Worm (Caenorhabditis elegans): Measurements from ENCODE around the gene ZC404.16.

Gene ZC404.16

DNA sequence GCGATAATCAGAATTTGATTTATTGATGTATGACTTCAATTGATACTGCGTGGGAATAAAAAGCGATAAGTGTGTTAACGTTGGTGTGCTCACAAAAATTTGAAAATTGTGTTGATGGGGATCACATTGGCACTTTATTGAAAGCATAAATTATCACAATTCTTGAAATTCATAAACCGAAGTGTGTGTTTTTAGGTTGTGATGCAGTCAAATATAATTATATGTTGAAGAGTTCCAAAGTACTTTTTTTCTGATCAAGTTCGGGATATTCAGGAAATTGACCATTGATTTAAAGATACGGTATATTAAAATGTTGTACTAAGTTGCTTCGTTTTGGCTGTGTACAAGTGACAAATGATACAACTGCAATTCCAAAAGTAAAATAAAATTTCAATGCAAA is 2.1 kb upstream of the ZC404.16 start, which contains the start of gene srh-28:
Gene srh-28, minus strand, starts transcription at position 101 of the 400 bp plus-strand sequence.
- TF ChIP-seq saeg-2 (GFP tag; IDR thresholded peaks at IDR 0.05) (no peak), F10B5.3 (tag; optimal IDR thresholded peaks at IDR 0.05) (no peak), unc-62 (GFP tag; optimal IDR thresholded peaks at IDR 0.05 in 1 of 2) (peak in 1 of 2 experiments; percentile 22), unc-62 (tag; optimal IDR thresholded peaks at IDR 0.05) (no peak), ztf-11 (tag; optimal IDR thresholded peaks at IDR 0.05) (no peak), ZK337.2 (GFP tag; IDR thresholded peaks at IDR 0.05) (no peak)

DNA sequence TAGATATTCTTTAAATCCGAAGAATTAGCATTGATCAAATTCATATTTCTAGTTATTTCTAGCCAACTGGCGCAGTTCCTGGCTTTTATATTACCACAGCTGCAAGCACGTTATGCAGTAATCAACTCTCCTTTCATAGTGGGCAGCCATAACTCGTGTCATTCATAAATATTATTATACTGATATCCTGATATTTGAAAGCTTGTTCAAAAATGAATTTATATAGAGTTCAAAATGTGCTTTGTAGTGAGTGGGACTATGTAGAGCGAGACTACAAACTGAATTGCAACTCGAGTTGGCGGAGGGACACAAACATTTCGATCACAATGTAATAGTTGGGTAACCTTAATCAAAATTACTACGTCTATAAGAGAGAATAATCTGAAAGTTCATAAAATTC is 2.0 kb downstream of the ZC404.16 start, which contains the start of gene srh-30:
Gene srh-30, minus strand, starts transcription at position 101 of the 400 bp plus-strand sequence.
- TF ChIP-seq zag-1 (tag; optimal IDR thresholded peaks at IDR 0.05) (no peak), madf-9 (GFP tag; conservative IDR thresholded peaks at IDR 0.05) (no peak), hif-1 (tag; optimal IDR thresholded peaks at IDR 0.05) (no peak)

DNA sequence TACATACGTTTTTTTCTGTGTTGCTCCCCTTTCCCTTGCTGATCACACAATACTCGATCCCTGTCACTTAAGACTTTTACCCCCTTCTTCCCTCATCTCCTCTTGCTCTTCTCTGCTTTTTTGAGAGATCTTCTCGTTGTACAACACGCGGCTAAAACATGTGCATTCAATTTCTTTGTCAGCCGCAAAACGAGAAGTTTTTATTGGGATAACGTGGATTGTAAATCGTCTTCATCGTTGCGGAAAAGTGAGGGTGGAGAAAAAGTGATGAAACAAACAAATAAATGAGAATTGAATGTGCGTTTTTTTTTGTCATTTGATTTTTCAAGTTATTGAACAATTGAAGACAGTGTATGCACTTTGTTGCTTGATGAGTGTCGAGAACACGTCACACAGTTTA is 4.2 kb downstream of the ZC404.16 start:
- TF ChIP-seq unc-39 (tag; optimal IDR thresholded peaks at IDR 0.05), result no peak
- TF ChIP-seq rbr-2 (tag; optimal IDR thresholded peaks at IDR 0.05), result no peak
- TF ChIP-seq unc-62 (GFP tag; optimal IDR thresholded peaks at IDR 0.05 in 1 of 2), result no peak
- TF ChIP-seq unc-62 (tag; optimal IDR thresholded peaks at IDR 0.05), result no peak

DNA sequence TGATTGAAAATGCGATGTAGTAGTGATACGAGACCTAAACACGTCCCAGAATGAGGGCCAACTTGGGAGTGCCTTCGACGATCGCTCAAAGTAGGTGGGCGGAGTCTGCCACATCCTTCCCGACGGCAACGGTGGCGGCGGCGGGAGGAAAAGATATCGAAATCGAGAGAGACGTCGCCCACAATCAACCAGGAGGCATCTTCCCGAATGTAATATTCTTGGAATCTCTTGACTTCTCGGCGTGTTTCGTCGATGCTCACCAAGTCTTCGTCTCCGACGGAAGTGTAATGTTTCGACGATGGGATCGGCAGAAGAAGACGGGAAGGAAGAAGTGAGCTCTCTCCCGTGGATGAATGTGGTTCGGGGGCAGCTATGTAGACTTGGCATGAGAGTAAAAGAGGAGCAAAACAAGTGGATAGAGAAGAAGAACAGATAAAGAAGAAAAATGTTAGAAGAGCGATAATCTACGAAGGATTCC is 5.1 kb downstream of the ZC404.16 start, which contains the start of the genes T25F10.1 and clik-1:
Gene T25F10.1, plus strand, starts transcription at position 51 of the 478 bp plus-strand sequence.
Gene clik-1, minus strand, starts transcription at position 281 of the 478 bp plus-strand sequence.
- TF ChIP-seq jun-1 (tag; optimal IDR thresholded peaks at IDR 0.05) (no peak), hlh-11 (tag; optimal IDR thresholded peaks at IDR 0.05) (peak; percentile 42), nhr-11 (tag; optimal IDR thresholded peaks at IDR 0.05) (peak; percentile 53), mxl-3 (GFP tag; optimal IDR thresholded peaks at IDR 0.05) (peak; percentile 42), mdl-1 (tag; optimal IDR thresholded peaks at IDR 0.05) (no peak), spr-1 (tag; optimal IDR thresholded peaks at IDR 0.05) (no peak), D1046.2 (GFP tag; IDR thresholded peaks at IDR 0.05) (no peak), aha-1 (tag) (peak; percentile 40), daf-16 (GFP tag; optimal IDR thresholded peaks at IDR 0.05) (peak in 1 of 2 experiments; percentile 81), daf-16 (tag; optimal IDR thresholded peaks at IDR 0.05) (no peak)

DNA sequence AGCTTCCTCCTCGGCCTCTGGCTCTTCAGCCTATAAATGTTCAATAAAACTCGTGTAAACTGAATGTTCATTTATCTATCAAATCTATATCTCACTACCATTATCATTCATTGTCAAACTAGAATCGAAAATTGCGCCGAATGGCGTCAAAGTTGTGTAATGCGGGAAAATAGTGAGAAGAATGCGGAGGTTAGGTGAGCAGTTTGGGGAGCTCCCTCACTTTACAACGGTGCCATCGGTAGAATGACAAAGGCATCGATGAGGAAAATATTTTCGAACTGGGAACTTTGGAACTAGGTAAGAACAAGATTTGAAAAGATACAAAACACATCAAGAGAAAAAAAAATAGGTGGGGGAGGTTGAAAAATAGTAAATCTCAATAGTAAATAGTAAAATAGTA is 6.1 kb downstream of the ZC404.16 start:
- no peak for TF ChIP-seq madf-5 (GFP tag; IDR thresholded peaks at IDR 0.05)
- TF ChIP-seq mep-1 (tag; optimal IDR thresholded peaks at IDR 0.05), result no peak
- TF ChIP-seq R02D3.7 (tag; optimal IDR thresholded peaks at IDR 0.05), result no peak
- no peak for TF ChIP-seq lin-39 (tag; optimal IDR thresholded peaks at IDR 0.05)
- TF ChIP-seq daf-16 (GFP tag; optimal IDR thresholded peaks at IDR 0.05), result no peak
- TF ChIP-seq daf-16 (tag; optimal IDR thresholded peaks at IDR 0.05), result no peak
- TF ChIP-seq saeg-2 (GFP tag; IDR thresholded peaks at IDR 0.05), result no peak
- no peak for TF ChIP-seq lsy-2 (tag; optimal IDR thresholded peaks at IDR 0.05)
- no peak for TF ChIP-seq dpl-1 (GFP tag; optimal IDR thresholded peaks at IDR 0.05)

DNA sequence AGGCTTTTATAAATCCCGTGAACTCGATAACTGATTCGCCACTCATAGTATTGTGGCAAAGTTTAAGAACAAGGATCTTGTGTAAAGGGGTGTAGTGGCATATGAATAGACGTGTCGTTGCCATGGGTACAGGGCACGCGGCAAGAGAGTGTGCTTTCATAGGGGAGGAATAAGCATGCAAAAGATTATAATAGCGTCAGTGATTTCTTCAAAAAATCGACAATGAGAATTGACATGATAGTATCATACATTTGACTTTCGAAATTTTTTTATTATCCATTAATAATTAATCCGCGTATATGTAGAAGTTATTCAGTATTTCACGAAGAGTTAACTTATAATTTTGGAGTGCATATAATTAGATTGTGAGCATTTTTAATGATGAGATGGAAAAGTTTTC is 8.7 kb downstream of the ZC404.16 start, which contains the start of gene bbs-8:
Gene bbs-8, minus strand, starts transcription at position 101 of the 400 bp plus-strand sequence.
- peak; percentile 44 for TF ChIP-seq aha-1 (tag)
- no peak for TF ChIP-seq nhr-11 (tag; optimal IDR thresholded peaks at IDR 0.05)

DNA sequence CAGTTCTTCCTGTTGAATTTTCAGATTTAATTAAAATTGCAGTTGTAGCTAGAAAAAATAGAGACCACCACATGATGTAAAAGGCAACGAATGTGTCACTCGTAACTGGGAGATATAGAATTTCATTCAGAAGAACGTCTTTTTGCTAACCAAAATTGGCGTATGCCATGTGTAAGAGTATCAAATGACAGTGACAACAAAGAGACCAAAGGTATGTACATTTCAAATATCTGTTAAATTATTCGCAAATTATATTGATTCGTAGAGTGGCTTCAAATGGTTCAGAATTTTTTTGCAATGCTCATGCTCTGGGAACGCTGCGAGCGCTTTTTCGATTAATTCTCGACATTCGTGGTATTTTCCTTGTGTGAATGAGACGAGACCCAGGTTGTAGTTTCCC is 11.3 kb downstream of the ZC404.16 start, which contains the start of gene T25F10.4:
Gene T25F10.4, minus strand, starts transcription at position 101 of the 400 bp plus-strand sequence.
- TF ChIP-seq snpc-1.2 (GFP tag; IDR thresholded peaks at IDR 0.05) (no peak), jun-1 (tag; optimal IDR thresholded peaks at IDR 0.05) (no peak), rbr-2 (tag; optimal IDR thresholded peaks at IDR 0.05) (no peak), zag-1 (tag; optimal IDR thresholded peaks at IDR 0.05) (no peak), T20F7.1 (GFP tag; optimal IDR thresholded peaks at IDR 0.05) (no peak), skn-1 (tag; optimal IDR thresholded peaks at IDR 0.05) (no peak), fos-1 (tag; optimal IDR thresholded peaks at IDR 0.05) (no peak), set-16 (GFP tag; IDR thresholded peaks at IDR 0.05) (no peak), nhr-10 (tag; optimal IDR thresholded peaks at IDR 0.05) (no peak)

Data from whole organism, L4 larva.